Fruit fly (Drosophila melanogaster) whole organism, embryonic: ENCODE measurements around the gene eIF4A.

Experiments
- Ada2b ChIP-seq: fragments of 200-800 bp; sonication (Bioruptor generic); IDR thresholded peaks from 2 replicates; pipeline ENCODE4 v1.3.6; 2022; ENCODE audit warnings: missing biosample characterization, missing genetic modification characterization
- CG10462 ChIP-seq: fragments of 200-800 bp; sonication (Bioruptor generic); optimal IDR thresholded peaks from 2 replicates; lab custom pipeline; 2016; ENCODE audit warnings: missing biosample characterization, missing genetic modification characterization
- CG10543 ChIP-seq: fragments of 200-800 bp; sonication (Bioruptor generic); optimal IDR thresholded peaks from 3 replicates; lab custom pipeline; 2017; ENCODE audit warnings: missing biosample characterization, mild to moderate bottlenecking, missing genetic modification characterization, moderate library complexity
- CG11247 ChIP-seq: fragments of 200-800 bp; sonication (Bioruptor generic); IDR thresholded peaks from 2 replicates; pipeline ENCODE4 v1.3.6; 2022; ENCODE audit warnings: missing biosample characterization, missing genetic modification characterization
- CG12104 ChIP-seq: fragments of 200-800 bp; sonication (Bioruptor generic); optimal IDR thresholded peaks from 3 replicates; lab custom pipeline; 2016; ENCODE audit warnings: missing biosample characterization, missing genetic modification characterization
- CG12769 ChIP-seq: fragments of 200-800 bp; sonication (Bioruptor generic); optimal IDR thresholded peaks from 2 replicates; lab custom pipeline; 2019; ENCODE audit warnings: missing biosample characterization, mild to moderate bottlenecking, missing genetic modification characterization, moderate library complexity
- CG14014 ChIP-seq: fragments of 200-800 bp; sonication (Bioruptor generic); IDR thresholded peaks from 2 replicates; pipeline ENCODE4 v1.3.6; 2022; ENCODE audit warnings: missing biosample characterization, missing genetic modification characterization
- CG18599 ChIP-seq: fragments of 200-800 bp; sonication (Bioruptor generic); optimal IDR thresholded peaks from 3 replicates; lab custom pipeline; 2017; ENCODE audit warnings: missing biosample characterization, missing genetic modification characterization, mild to moderate bottlenecking, moderate library complexity, missing genetic modification reagents
- CG2129 ChIP-seq: fragments of 200-800 bp; sonication (Bioruptor generic); IDR thresholded peaks from 2 replicates; pipeline ENCODE4 v1.3.6; 2022; ENCODE audit warnings: missing biosample characterization, missing genetic modification characterization; ENCODE audit not compliant: partially characterized antibody
- CG2889 ChIP-seq: fragments of 200-800 bp; sonication (Bioruptor generic); IDR thresholded peaks from 3 replicates; pipeline ENCODE4 v1.3.6; 2022; ENCODE audit warnings: missing biosample characterization, missing genetic modification characterization
- CG3065 ChIP-seq: fragments of 200-800 bp; sonication (Bioruptor generic); optimal IDR thresholded peaks from 2 replicates; lab custom pipeline; 2016; ENCODE audit warnings: missing biosample characterization, missing genetic modification characterization
- CG31365 ChIP-seq: fragments of 200-800 bp; sonication (Bioruptor generic); optimal IDR thresholded peaks from 2 replicates; lab custom pipeline; 2018; ENCODE audit warnings: missing biosample characterization, mild to moderate bottlenecking, missing genetic modification characterization
- CG32772 ChIP-seq: fragments of 200-800 bp; sonication (Bioruptor generic); IDR thresholded peaks from 2 replicates; pipeline ENCODE4 v1.3.6; 2022; ENCODE audit warnings: missing biosample characterization, missing genetic modification characterization
- CG33557 ChIP-seq: fragments of 200-800 bp; sonication (Bioruptor generic); optimal IDR thresholded peaks from 2 replicates; lab custom pipeline; 2019; ENCODE audit warnings: missing biosample characterization, mild to moderate bottlenecking, missing genetic modification characterization, moderate library complexity
- CG3838 ChIP-seq: fragments of 200-800 bp; sonication (Bioruptor generic); optimal IDR thresholded peaks from 3 replicates; lab custom pipeline; 2016; ENCODE audit warnings: missing biosample characterization, missing genetic modification characterization
- CG4854 ChIP-seq: fragments of 200-800 bp; sonication (Bioruptor generic); optimal IDR thresholded peaks from 2 replicates; lab custom pipeline; 2016; ENCODE audit warnings: missing biosample characterization, missing genetic modification characterization, inconsistent platforms
- CG5953 ChIP-seq: fragments of 200-800 bp; sonication (Bioruptor generic); IDR thresholded peaks from 2 replicates; pipeline ENCODE4 v1.3.6; 2022; ENCODE audit warnings: missing biosample characterization, missing genetic modification characterization
- CG7839 ChIP-seq: fragments of 200-800 bp; sonication (Bioruptor generic); optimal IDR thresholded peaks from 3 replicates; lab custom pipeline; 2018; ENCODE audit warnings: missing biosample characterization, mild to moderate bottlenecking, missing genetic modification characterization, moderate library complexity
- CG7963 ChIP-seq: fragments of 200-800 bp; sonication (Bioruptor generic); IDR thresholded peaks from 3 replicates; pipeline ENCODE4 v1.3.6; 2022; ENCODE audit warnings: missing biosample characterization, missing genetic modification characterization; ENCODE audit not compliant: partially characterized antibody
- Dek ChIP-seq: fragments of 200-800 bp; sonication (Bioruptor generic); optimal IDR thresholded peaks from 3 replicates; lab custom pipeline; 2019; ENCODE audit warnings: missing biosample characterization, mild to moderate bottlenecking, missing genetic modification characterization, moderate library complexity
- E2f1 ChIP-seq: fragments of 200-800 bp; sonication (Bioruptor generic); IDR thresholded peaks from 2 replicates; pipeline ENCODE4 v1.3.6; 2022; ENCODE audit warnings: missing biosample characterization, missing genetic modification characterization
- Elba2 ChIP-seq: fragments of 200-800 bp; sonication (Bioruptor generic); optimal IDR thresholded peaks from 3 replicates; lab custom pipeline; 2016; ENCODE audit warnings: missing biosample characterization, missing genetic modification characterization
- Gug ChIP-seq: fragments of 200-800 bp; sonication (Bioruptor generic); IDR thresholded peaks from 4 replicates; pipeline ENCODE4 v1.3.6; 2022; ENCODE audit warnings: missing biosample characterization, missing genetic modification characterization
- H15 ChIP-seq: fragments of 200-800 bp; sonication (Bioruptor generic); IDR thresholded peaks from 3 replicates; pipeline ENCODE4 v1.3.6; 2022; ENCODE audit warnings: missing biosample characterization, missing genetic modification characterization
- HLH4C ChIP-seq: fragments of 200-800 bp; sonication (Bioruptor generic); IDR thresholded peaks from 3 replicates; pipeline ENCODE4 v1.3.6; 2022; ENCODE audit warnings: missing biosample characterization, missing genetic modification characterization; ENCODE audit not compliant: partially characterized antibody
- Hand ChIP-seq: fragments of 200-800 bp; sonication (Bioruptor generic); optimal IDR thresholded peaks from 2 replicates; lab custom pipeline; 2017; ENCODE audit warnings: mild to moderate bottlenecking, missing biosample characterization, missing genetic modification reagents, missing genetic modification characterization
- Oli ChIP-seq: fragments of 200-800 bp; sonication (Bioruptor generic); optimal IDR thresholded peaks from 2 replicates; lab custom pipeline; 2018; ENCODE audit warnings: missing biosample characterization, mild to moderate bottlenecking, missing genetic modification characterization, moderate library complexity
- Pdp1 ChIP-seq, 2 experiments: fragments of 200-800 bp; sonication (Bioruptor generic); optimal IDR thresholded peaks; 3 replicates each; lab custom pipeline; 2016; ENCODE audit warnings: missing biosample characterization in 2 of 2, missing genetic modification characterization in 2 of 2, mild to moderate bottlenecking in 1 of 2, moderate library complexity in 1 of 2
- Sry-β ChIP-seq: fragments of 200-800 bp; sonication (Bioruptor generic); optimal IDR thresholded peaks from 2 replicates; lab custom pipeline; 2018; ENCODE audit warnings: missing biosample characterization, mild to moderate bottlenecking, missing genetic modification characterization, moderate library complexity
- YL-1 ChIP-seq: fragments of 200-800 bp; sonication (Bioruptor generic); optimal IDR thresholded peaks from 3 replicates; lab custom pipeline; 2017; ENCODE audit warnings: missing biosample characterization, mild to moderate bottlenecking, missing genetic modification characterization
- ash1 ChIP-seq: fragments of 200-800 bp; sonication (Bioruptor generic); optimal IDR thresholded peaks from 2 replicates; lab custom pipeline; 2018; ENCODE audit warnings: missing biosample characterization, mild to moderate bottlenecking, missing genetic modification characterization
- chm ChIP-seq: fragments of 200-800 bp; sonication (Bioruptor generic); IDR thresholded peaks from 2 replicates; pipeline ENCODE4 v1.3.6; 2022; ENCODE audit warnings: missing biosample characterization, missing genetic modification characterization
- eve ChIP-seq, 2 experiments: fragments of >200 bp; optimal IDR thresholded peaks; 2 replicates each; lab custom pipeline; 2017; ENCODE audit warnings: missing biosample characterization in 2 of 2, missing genetic modification characterization in 2 of 2
- gce ChIP-seq: fragments of 200-800 bp; sonication (Bioruptor generic); IDR thresholded peaks from 3 replicates; pipeline ENCODE4 v1.3.6; 2022; ENCODE audit warnings: missing biosample characterization, missing genetic modification characterization
- lab ChIP-seq: fragments of 200-800 bp; sonication (Bioruptor generic); optimal IDR thresholded peaks from 3 replicates; lab custom pipeline; 2017; ENCODE audit warnings: missing biosample characterization, missing genetic modification characterization, mild to moderate bottlenecking, moderate library complexity, missing genetic modification reagents
- lmd ChIP-seq: fragments of 200-800 bp; sonication (Bioruptor generic); IDR thresholded peaks from 2 replicates; pipeline ENCODE4 v1.3.6; 2022; ENCODE audit warnings: missing biosample characterization, missing genetic modification characterization
- lola ChIP-seq, 3 experiments: fragments of >200 bp in 2 of 3; fragments of 200-800 bp in 1 of 3; sonication (Bioruptor generic) in 1 of 3; optimal IDR thresholded peaks; 2 replicates each; lab custom pipeline; 2017 to 2019; ENCODE audit warnings: missing biosample characterization in 3 of 3, missing genetic modification characterization in 3 of 3, mild to moderate bottlenecking in 1 of 3, moderate library complexity in 1 of 3
- maf-S ChIP-seq: fragments of 200-800 bp; sonication (Bioruptor generic); optimal IDR thresholded peaks from 2 replicates; lab custom pipeline; 2016; ENCODE audit warnings: missing biosample characterization, missing genetic modification characterization
- pan ChIP-seq, 4 experiments: fragments of >200 bp in 3 of 4; fragments of 200-800 bp in 1 of 4; sonication (Bioruptor generic) in 1 of 4; optimal IDR thresholded peaks in 3 of 4; IDR thresholded peaks in 1 of 4; 2 replicates each; pipeline versions ENCODE4 v1.3.6 to Lab custom; 2017 to 2022; ENCODE audit warnings: missing biosample characterization in 2 of 4, missing genetic modification characterization in 2 of 4, mixed read lengths in 1 of 4
- pfk ChIP-seq: fragments of 200-800 bp; sonication (Bioruptor generic); optimal IDR thresholded peaks from 2 replicates; lab custom pipeline; 2018; ENCODE audit warnings: missing biosample characterization, mild to moderate bottlenecking, missing genetic modification characterization, moderate library complexity
- phol ChIP-seq: fragments of 200-800 bp; sonication (Bioruptor generic); optimal IDR thresholded peaks from 3 replicates; lab custom pipeline; 2018; ENCODE audit warnings: missing biosample characterization, mild to moderate bottlenecking, missing genetic modification characterization, moderate library complexity
- scrt ChIP-seq: fragments of 200-800 bp; sonication (Bioruptor generic); optimal IDR thresholded peaks from 2 replicates; lab custom pipeline; 2018; ENCODE audit warnings: missing biosample characterization, mild to moderate bottlenecking, missing genetic modification characterization, moderate library complexity
- so ChIP-seq: fragments of 200-800 bp; sonication (Bioruptor generic); IDR thresholded peaks from 3 replicates; pipeline ENCODE4 v1.3.6; 2022; ENCODE audit warnings: missing biosample characterization, missing genetic modification characterization
- ttk ChIP-seq: fragments of 200-800 bp; sonication (Bioruptor generic); IDR thresholded peaks from 2 replicates; pipeline ENCODE4 v2.1.2; 2022; ENCODE audit warnings: missing biosample characterization, missing genetic modification characterization
- tx ChIP-seq: fragments of 200-800 bp; sonication (Bioruptor generic); optimal IDR thresholded peaks from 2 replicates; lab custom pipeline; 2016; ENCODE audit warnings: missing biosample characterization, missing genetic modification characterization
- vnd ChIP-seq: fragments of 200-800 bp; sonication (Bioruptor generic); IDR thresholded peaks from 3 replicates; pipeline ENCODE4 v1.3.6; 2022; ENCODE audit warnings: missing biosample characterization, missing genetic modification characterization; ENCODE audit not compliant: partially characterized antibody

eIF4A gene

dm6 chr2L:5943229-5944078, 38.1 kb upstream of the eIF4A start, which contains the start of the genes Sfp26Ad and Gpdh1 (continued):
- TF ChIP-seq CG3838 (GFP tag; lab: Kevin White, UChicago) (peak; percentile 18), CG18599 (GFP tag; lab: Kevin White, UChicago) (peak; percentile 88), Gug (GFP tag; lab: Robert Waterston, UW) (peak; percentile 50; the same call in 3 of the 4 replicates), lab (peak; percentile 87), H15 (GFP tag; lab: Robert Waterston, UW) (peak; percentile 58; the same call in 2 of the 3 replicates), Elba2 (peak; percentile 72), Dek (tag; lab: Kevin White, UChicago) (peak; percentile 42), lmd (GFP tag; lab: Robert Waterston, UW) (peak; percentile 67; the same call in 1 of the 2 replicates), CG12769 (peak; percentile 78), ttk (GFP tag; lab: Robert Waterston, UW) (peak; percentile 45; the same call in 1 of the 2 replicates), CG3065 (GFP tag; lab: Kevin White, UChicago) (peak; percentile 15), pan (optimal IDR thresholded peaks at IDR 0.05; lab: Kevin White, UChicago) (no peak), pan (GFP tag; optimal IDR thresholded peaks at IDR 0.05 in 1 of 2, IDR thresholded peaks at IDR 0.05 in 1 of 2) (peak in 1 of 2 experiments; percentile 63), CG2129 (GFP tag; lab: Robert Waterston, UW) (no peak), E2f1 (GFP tag; lab: Robert Waterston, UW) (peak; percentile 58; the same call in 1 of the 2 replicates), CG14014 (GFP tag; lab: Robert Waterston, UW) (peak; percentile 56; the same call in 1 of the 2 replicates), lola (GFP tag; optimal IDR thresholded peaks at IDR 0.05; lab: Kevin White, UChicago) (peak in 1 of 3 experiments; percentile 40), CG4854 (GFP tag; lab: Kevin White, UChicago) (peak; percentile 64), gce (GFP tag; lab: Robert Waterston, UW) (no peak; the same call in 2 of the 3 replicates), Pdp1 (GFP tag; optimal IDR thresholded peaks at IDR 0.05; lab: Kevin White, UChicago) (peak; percentile 39 to 72), Oli (tag; lab: Kevin White, UChicago) (peak; percentile 22), phol (tag; lab: Kevin White, UChicago) (peak; percentile 50), CG7839 (peak; percentile 66), CG10543 (peak; percentile 68), so (GFP tag; lab: Robert Waterston, UW) (peak; percentile 65; the same call in 1 of the 3 replicates), CG12104 (peak; percentile 52), CG32772 (peak; percentile 66), CG10462 (GFP tag; lab: Kevin White, UChicago) (peak; percentile 49), HLH4C (GFP tag; lab: Robert Waterston, UW) (peak; percentile 44; the same call in 2 of the 3 replicates), Ada2b (GFP tag; lab: Robert Waterston, UW) (peak; percentile 54; the same call in 1 of the 2 replicates), YL-1 (peak; percentile 23), CG11247 (GFP tag; lab: Robert Waterston, UW) (peak; percentile 70), scrt (peak; percentile 36), maf-S (GFP tag; lab: Kevin White, UChicago) (peak; percentile 80), CG7963 (GFP tag; lab: Robert Waterston, UW) (no peak; the same call in 2 of the 3 replicates), pfk (GFP tag; lab: Kevin White, UChicago) (peak; percentile 7), vnd (no peak), CG2889 (GFP tag; lab: Robert Waterston, UW) (0 out of 3 replicates have a peak, but pooled peaks have one; percentile 13), CG33557 (GFP tag; lab: Kevin White, UChicago) (peak; percentile 45), CG5953 (GFP tag; lab: Robert Waterston, UW) (peak; percentile 44; the same call in 1 of the 2 replicates), chm (GFP tag; lab: Robert Waterston, UW) (peak; percentile 73), Hand (GFP tag; lab: Kevin White, UChicago) (peak; percentile 62), ash1 (GFP tag; lab: Kevin White, UChicago) (no peak), Sry-β (GFP tag; lab: Kevin White, UChicago) (no peak), eve (GFP tag; optimal IDR thresholded peaks at IDR 0.05; lab: Kevin White, UChicago) (no peak), tx (peak; percentile 83), CG31365 (peak; percentile 26)
